Worm (Caenorhabditis elegans) whole organism, L1 larva: ENCODE measurements around the gene hex-2.

Experiments
- aly-2 ChIP-seq: fragments of 150-350 bp; optimal IDR thresholded peaks from 2 replicates; lab custom pipeline; 2014; ENCODE audit warnings: missing biosample characterization, missing genetic modification characterization
- elt-2 ChIP-seq: sonication (generic microtip); optimal IDR thresholded peaks from 2 replicates; lab custom pipeline; 2016; ENCODE audit warnings: missing genetic modification characterization, mild to moderate bottlenecking, inconsistent platforms, missing compliant biosample characterization, missing genetic modification reagents
- lin-13 ChIP-seq: fragments of 150-350 bp; optimal IDR thresholded peaks from 2 replicates; lab custom pipeline; 2014; ENCODE audit warnings: missing biosample characterization, missing genetic modification reagents, missing genetic modification characterization
- lin-15B ChIP-seq: fragments of 150-350 bp; sonication (generic microtip); optimal IDR thresholded peaks from 3 replicates; lab custom pipeline; 2014; ENCODE audit warnings: missing biosample characterization, missing genetic modification characterization
- nhr-11 ChIP-seq: fragments of 150-350 bp; optimal IDR thresholded peaks from 2 replicates; lab custom pipeline; 2014; ENCODE audit warnings: missing biosample characterization, missing genetic modification characterization
- nhr-237 ChIP-seq: fragments of 150-350 bp; optimal IDR thresholded peaks from 2 replicates; lab custom pipeline; 2014; ENCODE audit warnings: missing biosample characterization, missing genetic modification characterization
- nhr-28 ChIP-seq: fragments of 150-350 bp; optimal IDR thresholded peaks from 2 replicates; lab custom pipeline; 2014; ENCODE audit warnings: missing biosample characterization, missing genetic modification characterization
- vab-15 ChIP-seq: sonication (generic microtip); optimal IDR thresholded peaks from 2 replicates; lab custom pipeline; 2017; ENCODE audit warnings: missing genotype, mild to moderate bottlenecking, missing genetic modification characterization, missing compliant biosample characterization
- xbp-1 ChIP-seq: sonication (generic microtip); optimal IDR thresholded peaks from 2 replicates; lab custom pipeline; 2016; ENCODE audit warnings: missing genetic modification characterization, missing compliant biosample characterization

DNA sequence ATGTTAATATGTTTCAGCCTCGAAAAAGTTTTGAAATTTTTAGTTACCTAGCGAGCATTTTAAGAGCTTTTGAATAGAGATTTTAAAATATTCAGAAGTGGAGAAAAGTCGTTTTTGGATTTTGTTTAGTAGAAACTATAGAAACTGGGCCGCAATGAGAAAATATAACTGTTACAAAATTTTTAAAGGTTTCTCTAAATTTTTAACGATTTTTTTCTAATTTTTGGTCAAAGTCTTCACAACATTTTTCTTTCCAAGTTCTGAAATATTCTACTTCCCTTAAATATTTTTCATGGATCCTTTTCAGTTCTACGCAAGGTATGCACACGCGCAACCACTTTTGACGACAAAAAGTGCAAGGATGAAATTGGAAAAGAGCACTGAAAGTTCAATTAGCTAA lies 51.3 kb downstream of the hex-2 start, which contains the start of gene peli-1:
- no peak for TF ChIP-seq lin-15B (tag; lab: Kevin White, UChicago)
- TF ChIP-seq elt-2 (tag; lab: Kevin White, UChicago), result no peak
- no peak for TF ChIP-seq xbp-1 (tag; lab: Kevin White, UChicago)
- no peak for TF ChIP-seq nhr-237 (tag; lab: Kevin White, UChicago)
- TF ChIP-seq vab-15 (tag; lab: Kevin White, UChicago), result no peak
- no peak for TF ChIP-seq nhr-11 (tag; lab: Kevin White, UChicago)
- no peak for TF ChIP-seq lin-13 (GFP tag; lab: Kevin White, UChicago)
- no peak for TF ChIP-seq nhr-28 (tag; lab: Kevin White, UChicago)
- TF ChIP-seq aly-2 (tag; lab: Kevin White, UChicago), result no peak
